Fruit fly (Drosophila melanogaster) whole organism, embryonic: ENCODE data around the gene CG33969.

Experiments used
- Adf1 ChIP-seq: fragments of 200-800 bp; sonication (Bioruptor generic); IDR thresholded peaks from 2 replicates; pipeline ENCODE4 v1.3.6; 2022; ENCODE audit warnings: missing biosample characterization, missing genetic modification characterization
- B-H2 ChIP-seq: fragments of 200-800 bp; sonication (Bioruptor generic); optimal IDR thresholded peaks from 2 replicates; lab custom pipeline; 2018; ENCODE audit warnings: missing biosample characterization, mild to moderate bottlenecking, missing genetic modification characterization
- Blimp-1 ChIP-seq: fragments of 200-800 bp; sonication (Bioruptor generic); optimal IDR thresholded peaks from 3 replicates; lab custom pipeline; 2018; ENCODE audit warnings: missing biosample characterization, missing genetic modification characterization, mild to moderate bottlenecking, moderate library complexity, missing genetic modification reagents
- BtbVII ChIP-seq: fragments of 200-800 bp; sonication (Bioruptor generic); optimal IDR thresholded peaks from 3 replicates; lab custom pipeline; 2017; ENCODE audit warnings: missing biosample characterization, mild to moderate bottlenecking, missing genetic modification characterization
- Bteb2 ChIP-seq: fragments of 200-800 bp; sonication (Bioruptor generic); optimal IDR thresholded peaks from 2 replicates; lab custom pipeline; 2016; ENCODE audit warnings: missing biosample characterization, missing genetic modification characterization
- CG1024 ChIP-seq: fragments of 200-800 bp; sonication (Bioruptor generic); IDR thresholded peaks from 2 replicates; pipeline ENCODE4 v1.3.6; 2022; ENCODE audit warnings: missing biosample characterization, missing genetic modification characterization
- CG11696 ChIP-seq: fragments of 200-800 bp; sonication (Bioruptor generic); IDR thresholded peaks from 2 replicates; pipeline ENCODE4 v1.3.6; 2022; ENCODE audit warnings: missing biosample characterization, missing genetic modification characterization
- CG11723 ChIP-seq: fragments of 200-800 bp; sonication (Bioruptor generic); optimal IDR thresholded peaks from 2 replicates; lab custom pipeline; 2017; ENCODE audit warnings: missing biosample characterization, mild to moderate bottlenecking, missing genetic modification characterization
- CG1233 ChIP-seq: fragments of 200-800 bp; sonication (Bioruptor generic); optimal IDR thresholded peaks from 4 replicates; lab custom pipeline; 2018; ENCODE audit warnings: missing biosample characterization, mild to moderate bottlenecking, missing genetic modification characterization
- CG13123 ChIP-seq: fragments of 200-800 bp; sonication (Bioruptor generic); optimal IDR thresholded peaks from 2 replicates; lab custom pipeline; 2016; ENCODE audit warnings: missing biosample characterization, missing genetic modification characterization
- CG14710 ChIP-seq: fragments of 200-800 bp; sonication (Bioruptor generic); optimal IDR thresholded peaks from 3 replicates; lab custom pipeline; 2019; ENCODE audit warnings: missing biosample characterization, mild to moderate bottlenecking, missing genetic modification characterization, moderate library complexity
- CG18764 ChIP-seq: fragments of 200-800 bp; sonication (Bioruptor generic); optimal IDR thresholded peaks from 3 replicates; lab custom pipeline; 2016; ENCODE audit warnings: missing biosample characterization, missing genetic modification characterization
- CG2202 ChIP-seq: fragments of 200-800 bp; sonication (Bioruptor generic); optimal IDR thresholded peaks from 2 replicates; lab custom pipeline; 2018; ENCODE audit warnings: missing biosample characterization, mild to moderate bottlenecking, missing genetic modification characterization
- CG32532 ChIP-seq: fragments of 200-800 bp; sonication (Bioruptor generic); IDR thresholded peaks from 2 replicates; pipeline ENCODE4 v1.3.6; 2022; ENCODE audit warnings: missing biosample characterization, missing genetic modification characterization
- CG33213 ChIP-seq: fragments of 200-800 bp; sonication (Bioruptor generic); optimal IDR thresholded peaks from 3 replicates; lab custom pipeline; 2016; ENCODE audit warnings: missing biosample characterization, missing genetic modification characterization
- CG33557 ChIP-seq: fragments of 200-800 bp; sonication (Bioruptor generic); optimal IDR thresholded peaks from 2 replicates; lab custom pipeline; 2019; ENCODE audit warnings: missing biosample characterization, mild to moderate bottlenecking, missing genetic modification characterization, moderate library complexity
- CG6175 ChIP-seq: fragments of 200-800 bp; sonication (Bioruptor generic); IDR thresholded peaks from 3 replicates; pipeline ENCODE4 v1.3.6; 2022; ENCODE audit warnings: missing biosample characterization, missing genetic modification characterization
- CG7987 ChIP-seq: fragments of 200-800 bp; sonication (Bioruptor generic); optimal IDR thresholded peaks from 2 replicates; lab custom pipeline; 2018; ENCODE audit warnings: missing biosample characterization, mild to moderate bottlenecking, missing genetic modification characterization, moderate library complexity
- CG8281 ChIP-seq: fragments of 200-800 bp; sonication (Bioruptor generic); optimal IDR thresholded peaks from 2 replicates; lab custom pipeline; 2018; ENCODE audit warnings: missing biosample characterization, mild to moderate bottlenecking, missing genetic modification characterization, moderate library complexity
- CG8765 ChIP-seq: fragments of 200-800 bp; sonication (Bioruptor generic); IDR thresholded peaks from 2 replicates; pipeline ENCODE4 v1.3.6; 2022; ENCODE audit warnings: missing biosample characterization, missing genetic modification characterization
- CG8924 ChIP-seq: fragments of 200-800 bp; optimal IDR thresholded peaks from 3 replicates; lab custom pipeline; 2019; ENCODE audit warnings: missing biosample characterization, mild to moderate bottlenecking, missing genetic modification characterization, moderate library complexity
- CTCF ChIP-seq: fragments of 200-800 bp; sonication (Bioruptor generic); optimal IDR thresholded peaks from 2 replicates; lab custom pipeline; 2017; ENCODE audit warnings: missing biosample characterization, mild to moderate bottlenecking, missing genetic modification characterization, moderate library complexity
- CrebB ChIP-seq: fragments of 200-800 bp; sonication (Bioruptor generic); optimal IDR thresholded peaks from 3 replicates; lab custom pipeline; 2018; ENCODE audit warnings: missing biosample characterization, mild to moderate bottlenecking, missing genetic modification characterization
- Doc3 ChIP-seq: fragments of 200-800 bp; sonication (Bioruptor generic); IDR thresholded peaks from 3 replicates; pipeline ENCODE4 v1.3.6; 2022; ENCODE audit warnings: missing biosample characterization, missing genetic modification characterization; ENCODE audit not compliant: partially characterized antibody
- Kr ChIP-seq: fragments of 200-800 bp; sonication (Bioruptor generic); optimal IDR thresholded peaks from 2 replicates; lab custom pipeline; 2017; ENCODE audit warnings: missing biosample characterization, mild to moderate bottlenecking, missing genetic modification characterization
- Myb ChIP-seq: fragments of 200-800 bp; sonication (Bioruptor generic); optimal IDR thresholded peaks from 2 replicates; lab custom pipeline; 2016; ENCODE audit warnings: missing biosample characterization, missing genetic modification characterization
- NK7.1 ChIP-seq: fragments of 200-800 bp; sonication (Bioruptor generic); optimal IDR thresholded peaks from 3 replicates; lab custom pipeline; 2016; ENCODE audit warnings: missing biosample characterization, missing genetic modification characterization
- PHDP ChIP-seq: fragments of 200-800 bp; sonication (Bioruptor generic); optimal IDR thresholded peaks from 3 replicates; lab custom pipeline; 2018; ENCODE audit warnings: missing biosample characterization, mild to moderate bottlenecking, missing genetic modification characterization, moderate library complexity
- Rx ChIP-seq: fragments of 200-800 bp; sonication (Bioruptor generic); IDR thresholded peaks from 2 replicates; pipeline ENCODE4 v1.3.6; 2022; ENCODE audit warnings: missing biosample characterization, missing genetic modification characterization
- Vsx1 ChIP-seq: fragments of 200-800 bp; sonication (Bioruptor generic); optimal IDR thresholded peaks from 2 replicates; lab custom pipeline; 2017; ENCODE audit warnings: missing biosample characterization, mild to moderate bottlenecking, missing genetic modification characterization, missing genetic modification reagents
- az2 ChIP-seq: fragments of 200-800 bp; sonication (Bioruptor generic); optimal IDR thresholded peaks from 3 replicates; lab custom pipeline; 2016; ENCODE audit warnings: missing biosample characterization, missing genetic modification characterization
- cad ChIP-seq: fragments of >200 bp; optimal IDR thresholded peaks from 2 replicates; lab custom pipeline; 2017; ENCODE audit warnings: missing biosample characterization, missing genetic modification characterization
- cg ChIP-seq: fragments of 200-800 bp; sonication (Bioruptor generic); optimal IDR thresholded peaks from 3 replicates; lab custom pipeline; 2019; ENCODE audit warnings: missing biosample characterization, mild to moderate bottlenecking, missing genetic modification characterization, moderate library complexity
- en ChIP-seq: fragments of 200-800 bp; sonication (Bioruptor generic); optimal IDR thresholded peaks from 2 replicates; lab custom pipeline; 2016; ENCODE audit warnings: missing biosample characterization, missing genetic modification characterization
- gce ChIP-seq: fragments of 200-800 bp; sonication (Bioruptor generic); IDR thresholded peaks from 3 replicates; pipeline ENCODE4 v1.3.6; 2022; ENCODE audit warnings: missing biosample characterization, missing genetic modification characterization
- hb ChIP-seq: fragments of 200-800 bp; sonication (Bioruptor generic); IDR thresholded peaks from 3 replicates; pipeline ENCODE4 v1.3.6; 2022; ENCODE audit warnings: missing biosample characterization, missing genetic modification characterization; ENCODE audit not compliant: partially characterized antibody
- kay ChIP-seq: fragments of 200-800 bp; sonication (Bioruptor generic); optimal IDR thresholded peaks from 2 replicates; lab custom pipeline; 2016; ENCODE audit warnings: missing biosample characterization, missing genetic modification characterization
- lola ChIP-seq, 3 experiments: fragments of >200 bp in 2 of 3; fragments of 200-800 bp in 1 of 3; sonication (Bioruptor generic) in 1 of 3; optimal IDR thresholded peaks; 2 replicates each; lab custom pipeline; 2017 to 2019; ENCODE audit warnings: missing biosample characterization in 3 of 3, missing genetic modification characterization in 3 of 3, mild to moderate bottlenecking in 1 of 3, moderate library complexity in 1 of 3
- odd ChIP-seq: fragments of 200-800 bp; sonication (Bioruptor generic); optimal IDR thresholded peaks from 2 replicates; lab custom pipeline; 2017; ENCODE audit warnings: missing biosample characterization, mild to moderate bottlenecking, missing genetic modification characterization
- peb ChIP-seq: fragments of 200-800 bp; sonication (Bioruptor generic); IDR thresholded peaks from 2 replicates; pipeline ENCODE4 v1.3.6; 2022; ENCODE audit warnings: missing biosample characterization, missing genetic modification characterization
- ranshi ChIP-seq: fragments of 200-800 bp; sonication (Bioruptor generic); IDR thresholded peaks from 2 replicates; pipeline ENCODE4 v1.3.6; 2022; ENCODE audit warnings: missing biosample characterization, missing genetic modification characterization
- sc ChIP-seq, 3 experiments: fragments of >200 bp in 2 of 3; fragments of 200-800 bp in 1 of 3; sonication (Bioruptor generic) in 1 of 3; optimal IDR thresholded peaks; 2 replicates in 2 of 3; 3 replicates in 1 of 3; lab custom pipeline; 2017; ENCODE audit warnings: mild to moderate bottlenecking in 1 of 3, missing biosample characterization in 1 of 3, missing genetic modification characterization in 1 of 3, missing genetic modification reagents in 1 of 3
- sd ChIP-seq: fragments of 200-800 bp; sonication (Bioruptor generic); optimal IDR thresholded peaks from 3 replicates; lab custom pipeline; 2018; ENCODE audit warnings: missing biosample characterization, mild to moderate bottlenecking, missing genetic modification characterization, moderate library complexity
- sr ChIP-seq: fragments of 200-800 bp; sonication (Bioruptor generic); IDR thresholded peaks from 3 replicates; pipeline ENCODE4 v1.3.6; 2022; ENCODE audit warnings: missing biosample characterization, missing genetic modification characterization
- ssp ChIP-seq: fragments of 200-800 bp; sonication (Bioruptor generic); IDR thresholded peaks from 2 replicates; pipeline ENCODE4 v1.3.6; 2022; ENCODE audit warnings: missing biosample characterization, missing genetic modification characterization
- sug ChIP-seq: fragments of 200-800 bp; optimal IDR thresholded peaks from 2 replicates; lab custom pipeline; 2019; ENCODE audit warnings: missing biosample characterization, mild to moderate bottlenecking, missing genetic modification characterization, moderate library complexity
- trh ChIP-seq: fragments of 200-800 bp; sonication (Bioruptor generic); optimal IDR thresholded peaks from 2 replicates; lab custom pipeline; 2016; ENCODE audit warnings: missing biosample characterization, missing genetic modification characterization
- vfl ChIP-seq: fragments of 200-800 bp; sonication (Bioruptor generic); optimal IDR thresholded peaks from 2 replicates; lab custom pipeline; 2016; ENCODE audit warnings: missing biosample characterization, missing genetic modification characterization
- wek ChIP-seq: fragments of 200-800 bp; sonication (Bioruptor generic); optimal IDR thresholded peaks from 3 replicates; lab custom pipeline; 2018; ENCODE audit warnings: missing biosample characterization, mild to moderate bottlenecking, missing genetic modification characterization, moderate library complexity

The CG33969 gene

DNA sequence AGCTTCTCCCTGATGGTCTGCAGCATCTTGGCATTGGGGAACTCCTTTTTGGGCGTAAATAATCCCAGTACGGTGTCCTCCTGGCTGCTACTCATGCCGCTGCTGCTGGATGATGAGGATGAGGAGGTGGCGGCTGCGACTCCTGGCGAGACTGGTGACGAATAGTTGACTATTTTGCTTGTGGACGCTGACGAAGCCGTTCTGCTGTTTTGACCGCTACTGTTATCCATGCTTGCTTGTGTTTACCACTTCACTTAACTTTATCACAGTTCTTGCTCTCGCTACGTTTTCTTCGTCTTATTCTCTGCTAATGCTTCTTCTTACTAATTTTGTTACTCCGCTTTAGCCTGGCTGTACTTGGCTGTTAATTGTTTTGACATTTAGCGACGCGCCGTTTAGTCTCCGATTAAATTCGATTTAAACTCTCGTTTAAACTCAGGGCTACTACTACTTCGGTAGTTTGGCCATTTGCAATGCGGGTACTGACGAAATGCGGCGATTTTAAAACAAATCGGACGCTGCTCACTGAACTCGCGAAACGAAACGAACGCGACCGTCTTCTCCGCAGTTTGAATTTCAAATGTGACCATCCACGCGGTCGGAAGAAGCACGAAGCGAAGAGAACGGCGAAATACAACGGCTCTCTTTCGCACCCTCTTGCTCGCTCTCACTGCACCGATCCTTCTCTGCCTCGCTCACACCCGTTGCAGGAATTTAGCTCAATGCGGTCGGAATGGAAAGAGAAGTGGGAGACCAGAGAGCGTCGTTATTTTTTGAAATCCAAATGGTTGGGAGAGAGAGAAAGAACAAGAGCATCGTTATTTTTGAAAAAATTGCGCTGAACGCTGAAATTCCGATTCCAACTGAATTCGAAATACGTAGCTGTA, 7.9 kb upstream of the CG33969 start, which contains the start of gene trbl (continued):
- TF ChIP-seq NK7.1 = no peak
- TF ChIP-seq Rx (GFP tag; lab: Robert Waterston, UW) = no peak
- TF ChIP-seq Adf1 (GFP tag; lab: Robert Waterston, UW) = no peak; the same call in 1 of the 2 replicates
- TF ChIP-seq CTCF = peak; percentile 36
- no peak for TF ChIP-seq CG13123 (GFP tag; lab: Kevin White, UChicago)
- no peak for TF ChIP-seq CG33213 (GFP tag; lab: Kevin White, UChicago)
- peak; percentile 70 for TF ChIP-seq CG8924 (tag; lab: Kevin White, UChicago)
- no peak for TF ChIP-seq cad (GFP tag; lab: Kevin White, UChicago)
- no peak for TF ChIP-seq Bteb2
- TF ChIP-seq en (GFP tag; lab: Kevin White, UChicago) = no peak
- TF ChIP-seq CrebB (tag; lab: Kevin White, UChicago) = peak; percentile 49
- TF ChIP-seq trh (GFP tag; lab: Kevin White, UChicago) = no peak
- no peak for TF ChIP-seq CG11696 (GFP tag; lab: Robert Waterston, UW)
- peak; percentile 22 for TF ChIP-seq Vsx1 (GFP tag; lab: Kevin White, UChicago)
- TF ChIP-seq wek (GFP tag; lab: Kevin White, UChicago) = peak; percentile 27
- no peak for TF ChIP-seq CG1024 (GFP tag; lab: Robert Waterston, UW)
- TF ChIP-seq peb (GFP tag; lab: Robert Waterston, UW) = no peak
- TF ChIP-seq CG6175 (GFP tag; lab: Robert Waterston, UW) = no peak
- no peak for TF ChIP-seq CG1233 (GFP tag; lab: Kevin White, UChicago)
- TF ChIP-seq CG8765 (GFP tag; lab: Robert Waterston, UW) = no peak
- no peak for TF ChIP-seq kay (GFP tag; lab: Kevin White, UChicago)
- no peak for TF ChIP-seq sr (GFP tag; lab: Robert Waterston, UW)
- TF ChIP-seq CG11723 (GFP tag; lab: Kevin White, UChicago) = peak; percentile 25
- no peak for TF ChIP-seq vfl (GFP tag; lab: Kevin White, UChicago)
- TF ChIP-seq Doc3 (GFP tag; lab: Robert Waterston, UW) = peak; percentile 37; the same call in 1 of the 3 replicates
- TF ChIP-seq gce (GFP tag; lab: Robert Waterston, UW) = no peak
- no peak for TF ChIP-seq lola (GFP tag; optimal IDR thresholded peaks at IDR 0.05; lab: Kevin White, UChicago)
- no peak for TF ChIP-seq sug (tag; lab: Kevin White, UChicago)
- TF ChIP-seq Myb (GFP tag; lab: Kevin White, UChicago) = peak; percentile 84
- TF ChIP-seq sc (optimal IDR thresholded peaks at IDR 0.05; lab: Kevin White, UChicago) = no peak
- TF ChIP-seq sc (GFP tag; optimal IDR thresholded peaks at IDR 0.05; lab: Kevin White, UChicago) = no peak
- TF ChIP-seq BtbVII (GFP tag; lab: Kevin White, UChicago) = peak; percentile 66
- no peak for TF ChIP-seq CG33557 (GFP tag; lab: Kevin White, UChicago)
- 0 out of 2 replicates have a peak, but pooled peaks have one; percentile 7 for TF ChIP-seq ranshi (GFP tag; lab: Robert Waterston, UW)
- peak; percentile 61; the same call in 1 of the 2 replicates for TF ChIP-seq CG32532
- no peak for TF ChIP-seq CG7987 (GFP tag; lab: Kevin White, UChicago)
- no peak for TF ChIP-seq az2
- TF ChIP-seq cg = peak; percentile 38
- TF ChIP-seq CG2202 (tag; lab: Kevin White, UChicago) = no peak
- no peak for TF ChIP-seq Blimp-1
- TF ChIP-seq PHDP (tag; lab: Kevin White, UChicago) = peak; percentile 27
- no peak for TF ChIP-seq CG8281
- TF ChIP-seq hb (GFP tag; lab: Robert Waterston, UW) = no peak
- TF ChIP-seq odd = no peak
- no peak for TF ChIP-seq B-H2 (GFP tag; lab: Kevin White, UChicago)
- TF ChIP-seq ssp = no peak
- TF ChIP-seq CG18764 (GFP tag; lab: Kevin White, UChicago) = no peak
- peak; percentile 26 for TF ChIP-seq CG14710
- peak; percentile 99 for TF ChIP-seq sd (tag; lab: Kevin White, UChicago)
- TF ChIP-seq Kr (GFP tag; lab: Kevin White, UChicago) = peak; percentile 13
